Worm (Caenorhabditis elegans): Measurements from ENCODE around the gene glb-3.

DNA sequence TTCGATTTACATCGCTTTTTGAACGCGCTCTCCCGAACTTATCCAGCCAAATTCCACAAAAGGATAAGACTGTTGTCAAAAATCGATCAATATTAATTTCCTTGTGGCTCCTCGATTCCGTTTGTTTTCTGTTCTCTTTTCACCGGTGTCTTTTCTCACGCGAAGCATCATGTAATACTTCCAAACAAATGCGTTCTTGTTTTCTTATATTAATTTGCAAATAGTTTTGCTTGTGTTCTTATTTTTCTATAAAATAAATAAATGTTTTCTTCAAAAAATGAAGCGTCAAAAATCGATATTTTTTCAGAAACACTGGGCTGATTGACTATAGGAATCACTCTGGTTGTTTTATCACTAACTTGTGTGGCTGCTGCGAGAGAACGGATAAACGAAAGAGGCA, 20.8 kb upstream of the glb-3 start, which contains the start of gene math-33:
- TF ChIP-seq snpc-4 (tag; optimal IDR thresholded peaks at IDR 0.05) (no peak), ztf-11 (tag; optimal IDR thresholded peaks at IDR 0.05) (no peak), nhr-11 (tag; optimal IDR thresholded peaks at IDR 0.05) (no peak), fos-1 (tag; optimal IDR thresholded peaks at IDR 0.05) (no peak), unc-30 (tag; optimal IDR thresholded peaks at IDR 0.05) (no peak), elt-2 (tag; optimal IDR thresholded peaks at IDR 0.05) (no peak), isw-1 (GFP tag; IDR thresholded peaks at IDR 0.05) (no peak), skn-1 (tag; optimal IDR thresholded peaks at IDR 0.05) (no peak), unc-62 (GFP tag; optimal IDR thresholded peaks at IDR 0.05) (no peak), lin-15B (tag; optimal IDR thresholded peaks at IDR 0.05) (no peak), nhr-84 (tag; optimal IDR thresholded peaks at IDR 0.05) (no peak)

All from whole organism, L1 larva.